Worm (Caenorhabditis elegans) whole organism, early embryonic: ENCODE measurements around the gene csq-1.

Experiments
- F13C5.2 ChIP-seq: sonication (generic microtip); optimal IDR thresholded peaks from 2 replicates; lab custom pipeline; 2017; ENCODE audit warnings: mild to moderate bottlenecking, missing genetic modification characterization, inconsistent platforms, missing compliant biosample characterization
- ama-1 ChIP-seq: fragments of 150-350 bp; optimal IDR thresholded peaks from 2 replicates; lab custom pipeline; 2014
- ceh-13 ChIP-seq: fragments of 200-800 bp; sonication (Bioruptor generic); optimal IDR thresholded peaks from 2 replicates; lab custom pipeline; 2018; ENCODE audit warnings: mild to moderate bottlenecking, missing genetic modification characterization, missing compliant biosample characterization
- flt-1 ChIP-seq: fragments of 200-800 bp; sonication (Bioruptor generic); IDR thresholded peaks from 2 replicates; pipeline ENCODE4 v1.3.6; 2022; ENCODE audit warnings: missing genetic modification characterization, missing compliant biosample characterization
- hmbx-1 ChIP-seq: sonication (generic microtip); optimal IDR thresholded peaks from 2 replicates; lab custom pipeline; 2016; ENCODE audit warnings: mild to moderate bottlenecking, missing genetic modification characterization, missing compliant biosample characterization
- hmg-4 ChIP-seq: fragments of 200-800 bp; sonication (Bioruptor generic); optimal IDR thresholded peaks from 2 replicates; lab custom pipeline; 2018; ENCODE audit warnings: mild to moderate bottlenecking, missing genetic modification characterization, missing compliant biosample characterization
- hnd-1 ChIP-seq: sonication (generic microtip); optimal IDR thresholded peaks from 2 replicates; lab custom pipeline; 2016; ENCODE audit warnings: missing genetic modification characterization, missing compliant biosample characterization
- scrt-1 ChIP-seq: fragments of 200-800 bp; sonication (Bioruptor generic); IDR thresholded peaks from 2 replicates; pipeline ENCODE4 v1.3.6; 2022; ENCODE audit warnings: missing genetic modification characterization, missing compliant biosample characterization
- tbx-11 ChIP-seq: fragments of 200-800 bp; sonication (Bioruptor generic); IDR thresholded peaks from 2 replicates; pipeline ENCODE4 v1.3.6; 2022; ENCODE audit warnings: missing genetic modification characterization, missing compliant biosample characterization
- tbx-37 ChIP-seq: fragments of 200-800 bp; sonication (Bioruptor generic); conservative IDR thresholded peaks from 2 replicates; pipeline ENCODE4 v1.3.6; 2022; ENCODE audit warnings: missing genetic modification reagents, missing genetic modification characterization, missing compliant biosample characterization
- tra-4 ChIP-seq: sonication (generic microtip); optimal IDR thresholded peaks from 2 replicates; lab custom pipeline; 2017; ENCODE audit warnings: missing genetic modification characterization, missing compliant biosample characterization

DNA sequence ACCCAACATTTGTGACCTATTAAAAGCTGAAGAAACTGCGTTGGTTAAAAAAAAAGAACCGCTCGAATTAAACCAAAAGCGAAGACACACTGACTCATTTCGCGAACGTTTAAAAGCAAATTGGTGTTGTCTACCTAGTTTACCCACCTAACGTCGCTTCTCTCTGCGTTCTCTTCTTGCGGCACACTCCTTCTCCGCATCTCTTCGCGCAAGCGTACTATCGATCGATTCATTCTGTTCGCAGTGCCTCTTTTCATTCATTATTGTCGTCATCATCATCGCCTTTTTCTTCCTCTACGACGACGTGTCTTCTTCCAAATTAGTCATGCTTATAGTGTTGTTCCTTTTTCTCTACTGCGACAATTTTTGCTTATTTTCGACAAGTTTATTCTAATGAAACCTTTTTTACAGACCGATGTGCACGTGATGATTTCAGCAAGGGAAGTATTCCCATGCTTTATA lies 26.5 kb downstream of the csq-1 start, which contains the start of gene atrn-1:
- TF ChIP-seq tra-4 (tag; lab: Kevin White, UChicago) (no peak), hnd-1 (tag; lab: Kevin White, UChicago) (no peak), flt-1 (GFP tag; lab: Robert Waterston, UW) (no peak), hmg-4 (GFP tag; lab: Kevin White, UChicago) (no peak), hmbx-1 (no peak), ceh-13 (no peak), scrt-1 (GFP tag; lab: Robert Waterston, UW) (no peak), tbx-37 (GFP tag; lab: Robert Waterston, UW) (no peak), F13C5.2 (tag; lab: Kevin White, UChicago) (no peak), ama-1 (lab: Kevin White, UChicago) (no peak), tbx-11 (no peak)
